Worm (Caenorhabditis elegans): ENCODE data around the gene irld-25.

ce11 chrV:15182407-15182806, 39.0 kb upstream of the irld-25 start, which contains the start of gene fbxa-84:
- TF ChIP-seq nhr-25 (tag; optimal IDR thresholded peaks at IDR 0.05), result no peak
- TF ChIP-seq unc-62 (GFP tag; optimal IDR thresholded peaks at IDR 0.05), result no peak
- no peak for TF ChIP-seq ZK546.5 (tag; optimal IDR thresholded peaks at IDR 0.05)
